Worm (Caenorhabditis elegans) whole organism, L1 larva: ENCODE results near the gene grl-5.

ENCODE experiments used
- C16A3.4 ChIP-seq: fragments of 150-350 bp; optimal IDR thresholded peaks from 2 replicates; lab custom pipeline; 2014; ENCODE audit warnings: missing biosample characterization, missing genetic modification characterization
- Y116A8C.19 ChIP-seq: sonication (generic microtip); optimal IDR thresholded peaks from 2 replicates; lab custom pipeline; 2016; ENCODE audit warnings: missing compliant biosample characterization, missing genetic modification characterization, borderline replicate concordance
- alr-1 ChIP-seq: fragments of 200-800 bp; sonication (Bioruptor generic); optimal IDR thresholded peaks from 2 replicates; lab custom pipeline; 2018; ENCODE audit warnings: borderline replicate concordance, mild to moderate bottlenecking, missing genetic modification characterization, missing compliant biosample characterization
- aly-2 ChIP-seq: fragments of 150-350 bp; optimal IDR thresholded peaks from 2 replicates; lab custom pipeline; 2014; ENCODE audit warnings: missing biosample characterization, missing genetic modification characterization
- ama-1 ChIP-seq: fragments of 150-350 bp; optimal IDR thresholded peaks from 2 replicates; lab custom pipeline; 2014
- efl-1 ChIP-seq, 4 experiments: fragments of 150-350 bp; optimal IDR thresholded peaks in 3 of 4; peaks in 1 of 4; 1 replicate in 1 of 4; 2 replicates in 3 of 4; lab custom pipeline; 2014; ENCODE audit warnings: missing biosample characterization in 2 of 4, missing genetic modification characterization in 2 of 4, missing genetic modification reagents in 2 of 4
- egl-13 ChIP-seq: sonication (generic microtip); optimal IDR thresholded peaks from 2 replicates; lab custom pipeline; 2016; ENCODE audit warnings: missing genotype, missing genetic modification reagents, missing genetic modification characterization, missing compliant biosample characterization
- elt-3 ChIP-seq, 6 experiments: fragments of 150-350 bp in 1 of 6; sonication (generic microtip); optimal IDR thresholded peaks; 2 replicates each; lab custom pipeline; 2017 to 2018; ENCODE audit warnings: missing biosample characterization in 6 of 6, missing genetic modification characterization in 6 of 6, inconsistent platforms in 1 of 6
- fkh-8 ChIP-seq: sonication (generic microtip); optimal IDR thresholded peaks from 2 replicates; lab custom pipeline; 2016; ENCODE audit warnings: mild to moderate bottlenecking, missing genetic modification characterization, missing compliant biosample characterization
- hlh-4 ChIP-seq: sonication (generic microtip); optimal IDR thresholded peaks from 2 replicates; lab custom pipeline; 2016; ENCODE audit warnings: mild to moderate bottlenecking, missing genetic modification characterization, missing compliant biosample characterization
- isw-1 ChIP-seq: fragments of 200-800 bp; sonication (Bioruptor generic); IDR thresholded peaks from 2 replicates; pipeline ENCODE4 v1.3.6; 2022; ENCODE audit warnings: missing genetic modification characterization, missing compliant biosample characterization
- lin-39 ChIP-seq: fragments of 150-350 bp; optimal IDR thresholded peaks from 2 replicates; lab custom pipeline; 2014; ENCODE audit warnings: missing biosample characterization, missing genetic modification reagents, missing genetic modification characterization
- nhr-12 ChIP-seq: sonication (generic microtip); optimal IDR thresholded peaks from 2 replicates; lab custom pipeline; 2017; ENCODE audit warnings: missing biosample characterization, missing genetic modification characterization
- nhr-19 ChIP-seq: fragments of 200-800 bp; sonication (Bioruptor generic); conservative IDR thresholded peaks from 2 replicates; pipeline ENCODE4 v1.3.6; 2022; ENCODE audit warnings: missing genetic modification characterization, missing compliant biosample characterization
- nhr-237 ChIP-seq: fragments of 150-350 bp; optimal IDR thresholded peaks from 2 replicates; lab custom pipeline; 2014; ENCODE audit warnings: missing biosample characterization, missing genetic modification characterization
- nhr-47 ChIP-seq: sonication (generic microtip); optimal IDR thresholded peaks from 2 replicates; lab custom pipeline; 2016; ENCODE audit warnings: mild to moderate bottlenecking, missing genetic modification characterization, moderate library complexity, missing compliant biosample characterization
- nhr-90 ChIP-seq: sonication (generic microtip); optimal IDR thresholded peaks from 2 replicates; lab custom pipeline; 2016; ENCODE audit warnings: mild to moderate bottlenecking, missing genetic modification characterization, missing compliant biosample characterization; ENCODE audit not compliant: poor library complexity
- unc-98 ChIP-seq: fragments of 200-800 bp; sonication (Bioruptor generic); IDR thresholded peaks from 2 replicates; pipeline ENCODE4 v1.3.6; 2022; ENCODE audit warnings: missing genetic modification characterization, missing compliant biosample characterization
- ztf-4 ChIP-seq: fragments of 150-350 bp; optimal IDR thresholded peaks from 2 replicates; lab custom pipeline; 2014; ENCODE audit warnings: missing biosample characterization, missing genetic modification characterization

The grl-5 gene

DNA sequence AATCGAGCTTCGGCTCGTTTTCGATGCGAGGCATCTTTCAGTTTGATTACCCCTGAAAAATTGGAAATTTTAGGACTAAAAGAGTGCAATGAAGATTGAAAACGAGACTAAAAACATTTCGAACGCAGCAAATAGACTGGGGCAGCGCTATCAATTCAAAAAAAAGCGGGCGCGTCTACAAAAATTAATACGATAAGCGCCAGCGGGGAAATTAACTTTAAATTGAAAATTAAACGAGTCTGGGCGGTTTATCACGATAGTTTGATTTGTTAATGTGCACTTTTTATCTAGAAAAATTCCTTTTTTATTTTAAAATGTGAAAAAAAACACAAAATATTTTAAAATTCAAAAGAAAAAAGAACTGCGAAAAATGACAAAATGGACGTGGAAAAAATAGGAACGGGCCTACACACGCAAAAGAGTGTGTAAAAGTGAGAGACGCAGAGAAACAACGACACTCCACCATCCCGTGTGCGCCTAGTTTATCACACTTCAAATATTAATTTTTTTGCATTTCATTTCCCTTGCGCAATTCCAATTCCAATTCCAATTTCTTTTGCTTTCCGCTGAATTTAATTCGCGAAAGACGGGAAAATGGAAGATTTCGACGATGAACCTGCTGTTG is 43.0 kb downstream of the grl-5 start, which contains the start of the genes gmpr-1 and fipp-1 (continued):
- TF ChIP-seq isw-1 (GFP tag; lab: Robert Waterston, UW) = peak; percentile 52
- peak; percentile 78 for TF ChIP-seq nhr-90
- TF ChIP-seq fkh-8 (tag; lab: Kevin White, UChicago) = peak; percentile 1
- TF ChIP-seq ztf-4 (tag; lab: Kevin White, UChicago) = no peak
- no peak for TF ChIP-seq nhr-12
- no peak for TF ChIP-seq aly-2 (tag; lab: Kevin White, UChicago)
- TF ChIP-seq egl-13 (tag; lab: Kevin White, UChicago) = peak; percentile 22
- no peak for TF ChIP-seq ama-1
- TF ChIP-seq nhr-19 (GFP tag; lab: Robert Waterston, UW) = peak; percentile 70
- peak; percentile 55 for TF ChIP-seq C16A3.4 (tag; lab: Kevin White, UChicago)
- TF ChIP-seq lin-39 = peak; percentile 69
- TF ChIP-seq elt-3 (tag; optimal IDR thresholded peaks at IDR 0.05; lab: Kevin White, UChicago) = peak in 2 of 6 experiments; percentile 7 to 54
- TF ChIP-seq, all 84 proteins: peak for 36

DNA sequence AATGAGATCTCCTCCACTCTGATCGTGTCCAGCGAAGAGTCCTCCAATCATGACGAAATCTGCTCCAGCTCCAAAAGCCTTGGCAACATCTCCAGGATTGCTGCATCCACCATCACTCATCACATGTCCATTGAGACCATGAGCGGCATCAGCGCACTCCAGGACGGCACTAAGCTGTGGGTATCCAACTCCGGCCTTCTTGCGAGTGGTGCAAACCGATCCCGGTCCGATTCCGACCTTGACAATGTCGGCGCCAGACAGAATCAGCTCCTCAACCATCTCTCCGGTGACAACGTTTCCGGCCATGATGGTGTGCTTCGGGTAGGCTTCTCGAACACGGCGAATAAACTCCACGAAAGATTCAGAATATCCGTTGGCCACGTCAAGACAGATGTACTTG is 43.9 kb downstream of the grl-5 start:
- TF ChIP-seq alr-1 (tag; lab: Kevin White, UChicago) (peak; percentile 81), nhr-47 (tag; lab: Kevin White, UChicago) (no peak)
- TF ChIP-seq, all 84 proteins: peak for 1

DNA sequence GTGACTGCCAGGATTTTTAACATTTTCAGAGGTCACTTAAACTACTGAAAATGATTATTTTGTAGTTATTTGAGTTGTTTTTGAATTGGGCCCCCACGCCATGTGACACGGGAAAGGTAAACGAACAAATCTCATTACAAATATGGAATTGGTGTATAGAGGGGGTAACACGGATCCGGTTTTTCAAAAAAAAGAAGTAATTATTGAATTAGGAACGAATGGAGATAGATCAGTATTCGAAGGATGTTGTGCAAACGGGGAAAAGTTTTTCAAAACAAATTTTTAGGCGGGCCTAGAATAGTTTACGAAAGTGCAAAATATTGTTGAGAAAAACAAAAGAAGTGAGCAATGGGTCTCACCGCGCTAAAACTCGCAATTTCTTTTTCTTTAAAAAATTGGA is 48.0 kb downstream of the grl-5 start, which contains the start of gene F32D1.11:
Gene F32D1.11 (minus strand): TSS at position 101 of the 400 bp plus-strand sequence.
- TF ChIP-seq efl-1 (optimal IDR thresholded peaks at IDR 0.05; lab: Kevin White, UChicago) = no peak
- peak in 1 of 2 experiments; percentile 26 for TF ChIP-seq efl-1 (GFP tag; optimal IDR thresholded peaks at IDR 0.05 in 1 of 2; lab: Kevin White, UChicago)
- TF ChIP-seq ama-1 = no peak

DNA sequence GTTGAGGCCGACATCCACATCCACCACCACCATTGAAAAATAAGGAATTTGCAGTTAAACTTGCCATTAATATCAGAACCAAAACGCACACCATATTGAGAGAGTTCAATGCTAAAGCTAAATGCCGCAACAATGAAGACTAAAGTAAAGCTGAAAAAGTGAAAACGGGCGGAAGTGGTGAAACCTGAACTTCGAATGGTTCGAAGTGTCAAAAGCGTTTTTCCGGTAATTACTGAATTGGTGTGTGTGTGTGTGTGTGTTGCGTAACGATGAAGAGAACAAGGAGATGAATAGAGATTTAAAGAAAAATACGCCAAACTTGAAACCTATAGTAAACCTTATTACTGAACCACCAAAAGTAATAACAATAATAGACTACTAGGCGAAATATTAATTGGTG is 49.9 kb downstream of the grl-5 start, which contains the start of gene grl-13:
Gene grl-13 (minus strand): TSS at position 101 of the 400 bp plus-strand sequence.
- no peak for TF ChIP-seq Y116A8C.19 (tag; lab: Kevin White, UChicago)
- no peak for TF ChIP-seq hlh-4
- no peak for TF ChIP-seq unc-98 (GFP tag; lab: Robert Waterston, UW)
- no peak for TF ChIP-seq nhr-237 (tag; lab: Kevin White, UChicago)
